Worm (Caenorhabditis elegans) whole organism, early embryonic: Measurements from ENCODE around the gene C15H11.11.
"Not testable (repeated sequence)": the region's sequence is repeated elsewhere in the genome, so short reads cannot be mapped to it uniquely, and the experiment has no call there.

ENCODE experiments used
- F13C5.2 ChIP-seq: sonication (generic microtip); optimal IDR thresholded peaks from 2 replicates; lab custom pipeline; 2017; ENCODE audit warnings: mild to moderate bottlenecking, missing genetic modification characterization, inconsistent platforms, missing compliant biosample characterization
- ama-1 ChIP-seq: fragments of 150-350 bp; optimal IDR thresholded peaks from 2 replicates; lab custom pipeline; 2014
- ceh-13 ChIP-seq: fragments of 200-800 bp; sonication (Bioruptor generic); optimal IDR thresholded peaks from 2 replicates; lab custom pipeline; 2018; ENCODE audit warnings: mild to moderate bottlenecking, missing genetic modification characterization, missing compliant biosample characterization
- ceh-36 ChIP-seq: sonication (generic microtip); optimal IDR thresholded peaks from 2 replicates; lab custom pipeline; 2016; ENCODE audit warnings: missing genetic modification characterization, inconsistent platforms, missing compliant biosample characterization
- flt-1 ChIP-seq: fragments of 200-800 bp; sonication (Bioruptor generic); IDR thresholded peaks from 2 replicates; pipeline ENCODE4 v1.3.6; 2022; ENCODE audit warnings: missing genetic modification characterization, missing compliant biosample characterization
- hmbx-1 ChIP-seq: sonication (generic microtip); optimal IDR thresholded peaks from 2 replicates; lab custom pipeline; 2016; ENCODE audit warnings: mild to moderate bottlenecking, missing genetic modification characterization, missing compliant biosample characterization
- hnd-1 ChIP-seq: sonication (generic microtip); optimal IDR thresholded peaks from 2 replicates; lab custom pipeline; 2016; ENCODE audit warnings: missing genetic modification characterization, missing compliant biosample characterization
- scrt-1 ChIP-seq: fragments of 200-800 bp; sonication (Bioruptor generic); IDR thresholded peaks from 2 replicates; pipeline ENCODE4 v1.3.6; 2022; ENCODE audit warnings: missing genetic modification characterization, missing compliant biosample characterization
- tbx-11 ChIP-seq: fragments of 200-800 bp; sonication (Bioruptor generic); IDR thresholded peaks from 2 replicates; pipeline ENCODE4 v1.3.6; 2022; ENCODE audit warnings: missing genetic modification characterization, missing compliant biosample characterization
- tra-4 ChIP-seq: sonication (generic microtip); optimal IDR thresholded peaks from 2 replicates; lab custom pipeline; 2017; ENCODE audit warnings: missing genetic modification characterization, missing compliant biosample characterization

- not testable (repeated sequence) for TF ChIP-seq hmbx-1 (tag; lab: Kevin White, UChicago); ama-1 (lab: Kevin White, UChicago); flt-1 (GFP tag; lab: Robert Waterston, UW); ceh-36 (tag; lab: Kevin White, UChicago); tbx-11; tra-4; scrt-1 (GFP tag; lab: Robert Waterston, UW); ceh-13 (GFP tag; lab: Kevin White, UChicago); hnd-1 (tag; lab: Kevin White, UChicago); F13C5.2 (tag; lab: Kevin White, UChicago)
Measured at ce11 chrV:14463087-14463486, 47.8 kb downstream of the C15H11.11 start, which contains the start of gene F08H9.3.
